Worm (Caenorhabditis elegans): ENCODE data around the gene B0454.5.

Gene B0454.5

ce11 chrII:3043358-3043757 is 4.7 kb downstream of the B0454.5 start, which contains the start of gene B0454.8:
TSS of gene B0454.8 (minus strand) at chrII:3043458.
- TF ChIP-seq nhr-12 (tag; optimal IDR thresholded peaks at IDR 0.05) (no peak), elt-3 (tag; optimal IDR thresholded peaks at IDR 0.05) (no peak), fos-1 (tag; optimal IDR thresholded peaks at IDR 0.05) (no peak), dmd-4 (tag; optimal IDR thresholded peaks at IDR 0.05) (no peak), F13H6.1 (tag; optimal IDR thresholded peaks at IDR 0.05) (no peak), mdl-1 (tag; optimal IDR thresholded peaks at IDR 0.05) (no peak), nhr-25 (tag; optimal IDR thresholded peaks at IDR 0.05) (no peak), C34F6.9 (tag; optimal IDR thresholded peaks at IDR 0.05) (no peak), nhr-6 (tag; optimal IDR thresholded peaks at IDR 0.05) (no peak), lin-13 (GFP tag; optimal IDR thresholded peaks at IDR 0.05) (no peak), aly-2 (tag; optimal IDR thresholded peaks at IDR 0.05) (no peak)

ce11 chrII:3044023-3044422 is 5.4 kb downstream of the B0454.5 start, which contains the start of gene sri-29:
TSS of gene sri-29 (plus strand) at chrII:3044323.
- no peak for TF ChIP-seq ZK546.5 (tag; optimal IDR thresholded peaks at IDR 0.05)
- TF ChIP-seq gmeb-1 (tag; optimal IDR thresholded peaks at IDR 0.05): no peak
- no peak for TF ChIP-seq fos-1 (tag; optimal IDR thresholded peaks at IDR 0.05)
- TF ChIP-seq zag-1 (tag; optimal IDR thresholded peaks at IDR 0.05): no peak
- no peak for TF ChIP-seq nhr-77 (tag; optimal IDR thresholded peaks at IDR 0.05)
- TF ChIP-seq ztf-11 (tag; optimal IDR thresholded peaks at IDR 0.05): no peak
- TF ChIP-seq mbf-1 (tag; optimal IDR thresholded peaks at IDR 0.05): no peak
- TF ChIP-seq R02D3.7 (tag; optimal IDR thresholded peaks at IDR 0.05): no peak
- no peak for TF ChIP-seq nhr-11 (tag; optimal IDR thresholded peaks at IDR 0.05)
- TF ChIP-seq egl-27 (tag; optimal IDR thresholded peaks at IDR 0.05): no peak
- no peak for TF ChIP-seq sem-4 (tag; optimal IDR thresholded peaks at IDR 0.05)
- TF ChIP-seq C34F6.9 (tag; optimal IDR thresholded peaks at IDR 0.05): no peak
- no peak for TF ChIP-seq elt-3 (tag; optimal IDR thresholded peaks at IDR 0.05)
- no peak for TF ChIP-seq nhr-237 (tag; optimal IDR thresholded peaks at IDR 0.05)
- TF ChIP-seq nhr-21 (tag; optimal IDR thresholded peaks at IDR 0.05): no peak
- TF ChIP-seq ceh-82 (tag; optimal IDR thresholded peaks at IDR 0.05): no peak
- TF ChIP-seq lin-11 (tag; optimal IDR thresholded peaks at IDR 0.05): no peak
- TF ChIP-seq unc-55 (GFP tag; optimal IDR thresholded peaks at IDR 0.05): no peak
- no peak for TF ChIP-seq nhr-12 (tag; optimal IDR thresholded peaks at IDR 0.05)
- no peak for TF ChIP-seq unc-39 (tag; optimal IDR thresholded peaks at IDR 0.05)

- TF ChIP-seq peb-1 (tag; optimal IDR thresholded peaks at IDR 0.05): no peak
- TF ChIP-seq unc-62 (GFP tag; optimal IDR thresholded peaks at IDR 0.05): no peak
- TF ChIP-seq mab-5 (tag; optimal IDR thresholded peaks at IDR 0.05): no peak
- TF ChIP-seq ceh-82 (tag; optimal IDR thresholded peaks at IDR 0.05): no peak
- TF ChIP-seq unc-39 (tag; optimal IDR thresholded peaks at IDR 0.05): no peak
These were observed 6.8 kb downstream of the B0454.5 start for ce11 chrII:3045422-3045821.

ce11 chrII:3045875-3046274 is 7.2 kb downstream of the B0454.5 start, which contains the start of gene sri-30:
TSS of gene sri-30 (plus strand) at chrII:3046175.
- TF ChIP-seq egl-27 (tag; optimal IDR thresholded peaks at IDR 0.05) (no peak), blmp-1 (tag; optimal IDR thresholded peaks at IDR 0.05; ENCODE audit: insufficient read depth) (no peak), unc-55 (GFP tag; optimal IDR thresholded peaks at IDR 0.05) (no peak), ceh-82 (tag; optimal IDR thresholded peaks at IDR 0.05) (no peak), zag-1 (tag; optimal IDR thresholded peaks at IDR 0.05) (no peak), R02D3.7 (tag; optimal IDR thresholded peaks at IDR 0.05) (no peak), nhr-237 (tag; optimal IDR thresholded peaks at IDR 0.05) (no peak), gmeb-1 (tag; optimal IDR thresholded peaks at IDR 0.05) (no peak), ceh-16 (tag; optimal IDR thresholded peaks at IDR 0.05) (no peak), nhr-10 (tag; optimal IDR thresholded peaks at IDR 0.05) (no peak), ZK546.5 (tag; optimal IDR thresholded peaks at IDR 0.05) (no peak), sma-3 (GFP tag; optimal IDR thresholded peaks at IDR 0.05) (no peak), nhr-25 (tag; optimal IDR thresholded peaks at IDR 0.05) (no peak), lin-13 (GFP tag; optimal IDR thresholded peaks at IDR 0.05) (no peak)

ce11 chrII:3048378-3048777 is 9.7 kb downstream of the B0454.5 start, which contains the start of gene sri-28:
TSS of gene sri-28 (plus strand) at chrII:3048678.
- TF ChIP-seq fos-1 (tag; optimal IDR thresholded peaks at IDR 0.05): no peak
- no peak for TF ChIP-seq Y55F3AM.14 (GFP tag; optimal IDR thresholded peaks at IDR 0.05)
- no peak for TF ChIP-seq peb-1 (tag; optimal IDR thresholded peaks at IDR 0.05)
- TF ChIP-seq nhr-77 (tag; optimal IDR thresholded peaks at IDR 0.05): no peak
- TF ChIP-seq lin-11 (tag; optimal IDR thresholded peaks at IDR 0.05): no peak
- TF ChIP-seq mbf-1 (tag; optimal IDR thresholded peaks at IDR 0.05): no peak
- no peak for TF ChIP-seq unc-55 (GFP tag; optimal IDR thresholded peaks at IDR 0.05)
- no peak for TF ChIP-seq C34F6.9 (tag; optimal IDR thresholded peaks at IDR 0.05)
- no peak for TF ChIP-seq dmd-4 (tag; optimal IDR thresholded peaks at IDR 0.05)
- no peak for TF ChIP-seq mdl-1 (tag; optimal IDR thresholded peaks at IDR 0.05)
- no peak for TF ChIP-seq ztf-11 (tag; optimal IDR thresholded peaks at IDR 0.05)
